Worm (Caenorhabditis elegans) whole organism, young adult: ENCODE results near the gene bgnt-1.5.

Experiments used
- C17E4.6 ChIP-seq: fragments of 200-800 bp; sonication (Bioruptor generic); IDR thresholded peaks from 2 replicates; pipeline ENCODE4 v1.3.6; 2022; ENCODE audit warnings: missing genetic modification reagents, missing genetic modification characterization, missing compliant biosample characterization
- D2030.7 ChIP-seq: fragments of 200-800 bp; sonication (Bioruptor generic); IDR thresholded peaks from 2 replicates; pipeline ENCODE4 v1.3.6; 2022; ENCODE audit warnings: missing genetic modification reagents, missing genetic modification characterization, missing compliant biosample characterization
- F22D6.2 ChIP-seq: sonication (generic microtip); optimal IDR thresholded peaks from 2 replicates; lab custom pipeline; 2016; ENCODE audit warnings: mild to moderate bottlenecking, missing genetic modification characterization, missing compliant biosample characterization
- F49E8.2 ChIP-seq: sonication (generic microtip); optimal IDR thresholded peaks from 3 replicates; lab custom pipeline; 2017; ENCODE audit warnings: missing genetic modification characterization, mild to moderate bottlenecking, missing compliant biosample characterization, antibody characterized with exemption, moderate library complexity; ENCODE audit not compliant: insufficient read depth
- K11D2.4 ChIP-seq: fragments of 200-800 bp; sonication (Bioruptor generic); IDR thresholded peaks from 2 replicates; pipeline ENCODE4 v1.3.6; 2022; ENCODE audit warnings: missing genetic modification reagents, missing genetic modification characterization, missing compliant biosample characterization
- ama-1 ChIP-seq, 3 experiments: fragments of 150-350 bp in 1 of 3; sonication (generic microtip) in 2 of 3; optimal IDR thresholded peaks; 2 replicates each; lab custom pipeline; 2014 to 2018; ENCODE audit warnings: missing biosample characterization in 2 of 3, missing genetic modification characterization in 2 of 3, missing genetic modification reagents in 2 of 3
- atf-7 ChIP-seq: sonication (generic microtip); optimal IDR thresholded peaks from 2 replicates; lab custom pipeline; 2017; ENCODE audit warnings: mild to moderate bottlenecking, missing genetic modification characterization, missing compliant biosample characterization
- efl-1 ChIP-seq: fragments of 150-350 bp; optimal IDR thresholded peaks from 2 replicates; lab custom pipeline; 2014; ENCODE audit warnings: missing biosample characterization, missing genetic modification reagents, missing genetic modification characterization
- him-1 ChIP-seq: sonication (generic microtip); optimal IDR thresholded peaks from 2 replicates; lab custom pipeline; 2016; ENCODE audit warnings: missing genotype, missing genetic modification reagents, missing genetic modification characterization, missing compliant biosample characterization
- nfya-1 ChIP-seq: sonication (generic microtip); optimal IDR thresholded peaks from 2 replicates; lab custom pipeline; 2017; ENCODE audit warnings: antibody characterized with exemption, missing compliant biosample characterization, missing genetic modification characterization, borderline replicate concordance; ENCODE audit not compliant: insufficient read depth
- nfyb-1 ChIP-seq: fragments of 200-800 bp; sonication (Bioruptor generic); IDR thresholded peaks from 2 replicates; pipeline ENCODE4 v1.3.6; 2022; ENCODE audit warnings: missing genetic modification reagents, missing genetic modification characterization, missing compliant biosample characterization
- ztf-22 ChIP-seq: fragments of 200-800 bp; sonication (Bioruptor generic); optimal IDR thresholded peaks from 2 replicates; lab custom pipeline; 2018; ENCODE audit warnings: mild to moderate bottlenecking, missing genetic modification characterization, moderate library complexity, missing compliant biosample characterization

DNA sequence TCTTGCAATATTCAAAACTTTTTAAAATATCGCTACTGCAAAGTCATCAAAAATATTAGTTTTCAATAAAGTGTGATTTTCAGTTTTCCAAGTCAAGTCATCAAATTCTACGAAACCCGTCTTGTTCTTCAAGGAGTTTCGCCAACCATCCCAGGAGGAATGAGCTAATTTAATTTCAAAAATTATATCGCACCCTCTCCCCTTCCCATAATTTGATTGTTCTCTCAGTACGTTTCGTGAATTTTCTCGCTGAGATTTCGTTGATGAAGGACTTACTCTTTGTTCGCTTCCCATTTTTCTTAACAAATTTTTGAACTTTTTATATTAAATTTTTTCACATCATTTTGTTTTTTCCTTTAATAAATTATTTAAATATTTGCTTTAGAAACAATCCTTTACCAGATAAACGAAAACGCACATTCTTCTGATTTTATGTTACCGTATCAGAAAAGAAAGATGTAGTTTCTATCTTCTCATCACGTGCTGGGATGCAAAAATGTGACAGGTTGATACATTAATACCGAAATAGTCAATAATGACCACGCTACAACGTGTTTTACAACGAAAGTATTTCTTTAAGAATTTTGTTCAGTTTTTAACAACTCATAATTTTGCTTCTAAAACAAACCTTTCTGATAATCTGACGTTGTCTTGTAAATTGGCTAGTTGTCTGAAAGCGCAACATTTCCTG is 14.7 kb upstream of the bgnt-1.5 start:
- TF ChIP-seq ztf-22 (GFP tag; lab: Kevin White, UChicago) (no peak), D2030.7 (no peak), atf-7 (no peak), nfyb-1 (GFP tag; lab: Robert Waterston, UW) (no peak), K11D2.4 (no peak), him-1 (tag; lab: Kevin White, UChicago) (no peak), ama-1 (optimal IDR thresholded peaks at IDR 0.05; lab: Kevin White, UChicago) (no peak), ama-1 (GFP tag; optimal IDR thresholded peaks at IDR 0.05; lab: Kevin White, UChicago) (no peak), C17E4.6 (GFP tag; lab: Robert Waterston, UW) (no peak), efl-1 (GFP tag; lab: Kevin White, UChicago) (no peak), F22D6.2 (no peak), nfya-1 (tag; lab: Kevin White, UChicago) (no peak), F49E8.2 (tag; lab: Kevin White, UChicago) (no peak)
